Worm (Caenorhabditis elegans): ENCODE data around the gene F12E12.1.

ce11 chrII:3753598-3753997 lies 11.9 kb downstream of the F12E12.1 start, which contains the start of gene rcd-1:
- TF ChIP-seq lin-1 (GFP tag; IDR thresholded peaks at IDR 0.05) = no peak
- TF ChIP-seq jun-1 (tag; optimal IDR thresholded peaks at IDR 0.05) = no peak
- TF ChIP-seq lsy-2 (tag; optimal IDR thresholded peaks at IDR 0.05) = no peak
- TF ChIP-seq aly-2 (tag; optimal IDR thresholded peaks at IDR 0.05) = no peak
- TF ChIP-seq egl-27 (tag; optimal IDR thresholded peaks at IDR 0.05) = no peak
- no peak for TF ChIP-seq D1046.2 (GFP tag; IDR thresholded peaks at IDR 0.05)
- no peak for TF ChIP-seq ama-1 (optimal IDR thresholded peaks at IDR 0.05)
- no peak for TF ChIP-seq hmg-1.1 (GFP tag; IDR thresholded peaks at IDR 0.05)
- TF ChIP-seq ceh-44 (GFP tag; IDR thresholded peaks at IDR 0.05) = no peak
- no peak for TF ChIP-seq gei-8 (GFP tag; optimal IDR thresholded peaks at IDR 0.05)

Data from whole organism, L4 larva.